Fruit fly (Drosophila melanogaster) whole organism, embryonic: Measurements from ENCODE around the gene CG10195.

Source experiments
- Antp ChIP-seq: fragments of 200-800 bp; sonication (Bioruptor generic); optimal IDR thresholded peaks from 3 replicates; lab custom pipeline; 2016; ENCODE audit warnings: missing biosample characterization, missing genetic modification characterization
- Bgb ChIP-seq: fragments of 200-800 bp; sonication (Bioruptor generic); IDR thresholded peaks from 2 replicates; pipeline ENCODE4 v1.3.6; 2022; ENCODE audit warnings: missing biosample characterization, missing genetic modification characterization; ENCODE audit not compliant: partially characterized antibody
- Blimp-1 ChIP-seq: fragments of 200-800 bp; sonication (Bioruptor generic); optimal IDR thresholded peaks from 3 replicates; lab custom pipeline; 2018; ENCODE audit warnings: missing biosample characterization, missing genetic modification characterization, mild to moderate bottlenecking, moderate library complexity, missing genetic modification reagents
- CG10543 ChIP-seq: fragments of 200-800 bp; sonication (Bioruptor generic); optimal IDR thresholded peaks from 3 replicates; lab custom pipeline; 2017; ENCODE audit warnings: missing biosample characterization, mild to moderate bottlenecking, missing genetic modification characterization, moderate library complexity
- CG10565 ChIP-seq: fragments of 200-800 bp; sonication (Bioruptor generic); optimal IDR thresholded peaks from 3 replicates; lab custom pipeline; 2016; ENCODE audit warnings: missing biosample characterization, mild to moderate bottlenecking, missing genetic modification characterization
- CG12744 ChIP-seq: fragments of 200-800 bp; sonication (Bioruptor generic); optimal IDR thresholded peaks from 2 replicates; lab custom pipeline; 2016; ENCODE audit warnings: missing biosample characterization, missing genetic modification characterization
- CG13296 ChIP-seq: fragments of 200-800 bp; sonication (Bioruptor generic); optimal IDR thresholded peaks from 3 replicates; lab custom pipeline; 2018; ENCODE audit warnings: missing biosample characterization, mild to moderate bottlenecking, missing genetic modification characterization
- CG18599 ChIP-seq: fragments of 200-800 bp; sonication (Bioruptor generic); optimal IDR thresholded peaks from 3 replicates; lab custom pipeline; 2017; ENCODE audit warnings: missing biosample characterization, missing genetic modification characterization, mild to moderate bottlenecking, moderate library complexity, missing genetic modification reagents
- CG31441 ChIP-seq: fragments of 200-800 bp; sonication (Bioruptor generic); IDR thresholded peaks from 2 replicates; pipeline ENCODE4 v1.3.6; 2022; ENCODE audit warnings: missing biosample characterization, missing genetic modification characterization
- CG32532 ChIP-seq: fragments of 200-800 bp; sonication (Bioruptor generic); IDR thresholded peaks from 2 replicates; pipeline ENCODE4 v1.3.6; 2022; ENCODE audit warnings: missing biosample characterization, missing genetic modification characterization
- CG34224 ChIP-seq: fragments of 200-800 bp; sonication (Bioruptor generic); IDR thresholded peaks from 3 replicates; pipeline ENCODE4 v1.3.6; 2022; ENCODE audit warnings: missing biosample characterization, missing genetic modification characterization; ENCODE audit not compliant: partially characterized antibody
- CG34422 ChIP-seq: fragments of 200-800 bp; sonication (Bioruptor generic); IDR thresholded peaks from 3 replicates; pipeline ENCODE4 v1.3.6; 2022; ENCODE audit warnings: missing biosample characterization, missing genetic modification characterization
- CG43689 ChIP-seq: fragments of 200-800 bp; sonication (Bioruptor generic); IDR thresholded peaks from 2 replicates; pipeline ENCODE4 v1.3.6; 2022; ENCODE audit warnings: missing biosample characterization, missing genetic modification characterization
- CG9437 ChIP-seq: fragments of 200-800 bp; sonication (Bioruptor generic); optimal IDR thresholded peaks from 2 replicates; lab custom pipeline; 2018; ENCODE audit warnings: missing biosample characterization, mild to moderate bottlenecking, missing genetic modification characterization
- D19B ChIP-seq: fragments of 200-800 bp; sonication (Bioruptor generic); optimal IDR thresholded peaks from 2 replicates; lab custom pipeline; 2017; ENCODE audit warnings: missing biosample characterization, mild to moderate bottlenecking, missing genetic modification characterization
- Dp ChIP-seq: fragments of 200-800 bp; sonication (Bioruptor generic); optimal IDR thresholded peaks from 2 replicates; lab custom pipeline; 2018; ENCODE audit warnings: missing biosample characterization, mild to moderate bottlenecking, missing genetic modification characterization, moderate library complexity
- Drgx ChIP-seq: fragments of 200-800 bp; sonication (Bioruptor generic); IDR thresholded peaks from 2 replicates; pipeline ENCODE4 v1.3.6; 2022; ENCODE audit warnings: missing biosample characterization, missing genetic modification characterization
- Fer1 ChIP-seq: fragments of 200-800 bp; sonication (Bioruptor generic); optimal IDR thresholded peaks from 2 replicates; lab custom pipeline; 2017; ENCODE audit warnings: missing biosample characterization, mild to moderate bottlenecking, missing genetic modification characterization
- GATAe ChIP-seq: fragments of 200-800 bp; sonication (Bioruptor generic); conservative IDR thresholded peaks from 2 replicates; pipeline ENCODE4 v1.3.6; 2022; ENCODE audit warnings: missing biosample characterization, missing genetic modification characterization
- Lim3 ChIP-seq: fragments of 200-800 bp; sonication (Bioruptor generic); IDR thresholded peaks from 2 replicates; pipeline ENCODE4 v1.3.6; 2022; ENCODE audit warnings: missing biosample characterization, missing genetic modification characterization
- Meics ChIP-seq: fragments of 200-800 bp; sonication (Bioruptor generic); optimal IDR thresholded peaks from 2 replicates; lab custom pipeline; 2017; ENCODE audit warnings: missing biosample characterization, mild to moderate bottlenecking, missing genetic modification characterization
- NFAT ChIP-seq: fragments of 200-800 bp; sonication (Bioruptor generic); IDR thresholded peaks from 2 replicates; pipeline ENCODE4 v1.3.6; 2022; ENCODE audit warnings: missing biosample characterization, missing genetic modification characterization
- Pdp1 ChIP-seq, 2 experiments: fragments of 200-800 bp; sonication (Bioruptor generic); optimal IDR thresholded peaks; 3 replicates each; lab custom pipeline; 2016; ENCODE audit warnings: missing biosample characterization in 2 of 2, missing genetic modification characterization in 2 of 2, mild to moderate bottlenecking in 1 of 2, moderate library complexity in 1 of 2
- Xrp1 ChIP-seq: fragments of 200-800 bp; sonication (Bioruptor generic); IDR thresholded peaks from 2 replicates; pipeline ENCODE4 v1.3.6; 2022; ENCODE audit warnings: missing biosample characterization, missing genetic modification characterization
- amos ChIP-seq: fragments of 200-800 bp; sonication (Bioruptor generic); IDR thresholded peaks from 2 replicates; pipeline ENCODE4 v1.3.6; 2022; ENCODE audit warnings: missing biosample characterization, missing genetic modification characterization; ENCODE audit not compliant: partially characterized antibody
- az2 ChIP-seq: fragments of 200-800 bp; sonication (Bioruptor generic); optimal IDR thresholded peaks from 3 replicates; lab custom pipeline; 2016; ENCODE audit warnings: missing biosample characterization, missing genetic modification characterization
- bbx ChIP-seq: fragments of 200-800 bp; sonication (Bioruptor generic); IDR thresholded peaks from 2 replicates; pipeline ENCODE4 v1.3.6; 2022; ENCODE audit warnings: missing biosample characterization, missing genetic modification characterization; ENCODE audit not compliant: partially characterized antibody
- cad ChIP-seq: fragments of >200 bp; optimal IDR thresholded peaks from 2 replicates; lab custom pipeline; 2017; ENCODE audit warnings: missing biosample characterization, missing genetic modification characterization
- dati ChIP-seq: fragments of 200-800 bp; sonication (Bioruptor generic); IDR thresholded peaks from 2 replicates; pipeline ENCODE4 v1.3.6; 2022; ENCODE audit warnings: missing biosample characterization, missing genetic modification characterization
- dm ChIP-seq: fragments of 200-800 bp; sonication (Bioruptor generic); optimal IDR thresholded peaks from 3 replicates; lab custom pipeline; 2016; ENCODE audit warnings: missing biosample characterization, missing genetic modification characterization
- ems ChIP-seq: fragments of 200-800 bp; sonication (Bioruptor generic); optimal IDR thresholded peaks from 3 replicates; lab custom pipeline; 2016; ENCODE audit warnings: missing biosample characterization, missing genetic modification characterization
- ftz-f1 ChIP-seq: fragments of 200-800 bp; sonication (Bioruptor generic); optimal IDR thresholded peaks from 2 replicates; lab custom pipeline; 2016; ENCODE audit warnings: missing biosample characterization, missing genetic modification characterization
- gfzf ChIP-seq: fragments of 200-800 bp; sonication (Bioruptor generic); optimal IDR thresholded peaks from 2 replicates; lab custom pipeline; 2016; ENCODE audit warnings: missing biosample characterization, mild to moderate bottlenecking, missing genetic modification characterization, moderate library complexity
- grn ChIP-seq: fragments of 200-800 bp; sonication (Bioruptor generic); optimal IDR thresholded peaks from 3 replicates; lab custom pipeline; 2017; ENCODE audit warnings: missing biosample characterization, missing genetic modification characterization
- ind ChIP-seq: fragments of 200-800 bp; sonication (Bioruptor generic); optimal IDR thresholded peaks from 3 replicates; lab custom pipeline; 2016; ENCODE audit warnings: missing biosample characterization, missing genetic modification characterization
- jumu ChIP-seq: fragments of 200-800 bp; sonication (Bioruptor generic); optimal IDR thresholded peaks from 3 replicates; lab custom pipeline; 2016; ENCODE audit warnings: missing biosample characterization, missing genetic modification characterization
- odd ChIP-seq: fragments of 200-800 bp; sonication (Bioruptor generic); optimal IDR thresholded peaks from 2 replicates; lab custom pipeline; 2017; ENCODE audit warnings: missing biosample characterization, mild to moderate bottlenecking, missing genetic modification characterization
- p53 ChIP-seq: fragments of 200-800 bp; sonication (Bioruptor generic); optimal IDR thresholded peaks from 2 replicates; lab custom pipeline; 2016; ENCODE audit warnings: missing biosample characterization, missing genetic modification characterization
- prd ChIP-seq, 3 experiments: fragments of >200 bp in 2 of 3; fragments of 200-800 bp in 1 of 3; sonication (Bioruptor generic) in 1 of 3; optimal IDR thresholded peaks in 2 of 3; IDR thresholded peaks in 1 of 3; 2 replicates in 2 of 3; 3 replicates in 1 of 3; pipeline versions ENCODE4 v1.3.6 to Lab custom; 2017 to 2022; ENCODE audit warnings: missing biosample characterization in 1 of 3, missing genetic modification characterization in 1 of 3
- row ChIP-seq: fragments of 200-800 bp; sonication (Bioruptor generic); IDR thresholded peaks from 3 replicates; pipeline ENCODE4 v1.3.6; 2022; ENCODE audit warnings: missing biosample characterization, missing genetic modification characterization
- scrt ChIP-seq: fragments of 200-800 bp; sonication (Bioruptor generic); optimal IDR thresholded peaks from 2 replicates; lab custom pipeline; 2018; ENCODE audit warnings: missing biosample characterization, mild to moderate bottlenecking, missing genetic modification characterization, moderate library complexity
- sd ChIP-seq: fragments of 200-800 bp; sonication (Bioruptor generic); optimal IDR thresholded peaks from 3 replicates; lab custom pipeline; 2018; ENCODE audit warnings: missing biosample characterization, mild to moderate bottlenecking, missing genetic modification characterization, moderate library complexity
- sna ChIP-seq: fragments of 200-800 bp; sonication (Bioruptor generic); IDR thresholded peaks from 2 replicates; pipeline ENCODE4 v1.3.6; 2022; ENCODE audit warnings: missing biosample characterization, missing genetic modification characterization; ENCODE audit not compliant: partially characterized antibody
- stc ChIP-seq: fragments of 200-800 bp; sonication (Bioruptor generic); IDR thresholded peaks from 2 replicates; pipeline ENCODE4 v1.3.6; 2022; ENCODE audit warnings: missing biosample characterization, missing genetic modification characterization
- sug ChIP-seq: fragments of 200-800 bp; optimal IDR thresholded peaks from 2 replicates; lab custom pipeline; 2019; ENCODE audit warnings: missing biosample characterization, mild to moderate bottlenecking, missing genetic modification characterization, moderate library complexity
- vnd ChIP-seq: fragments of 200-800 bp; sonication (Bioruptor generic); IDR thresholded peaks from 3 replicates; pipeline ENCODE4 v1.3.6; 2022; ENCODE audit warnings: missing biosample characterization, missing genetic modification characterization; ENCODE audit not compliant: partially characterized antibody
- vvl ChIP-seq: fragments of 200-800 bp; sonication (Bioruptor generic); IDR thresholded peaks from 2 replicates; pipeline ENCODE4 v1.3.6; 2022; ENCODE audit warnings: missing biosample characterization, missing genetic modification characterization

The CG10195 gene

dm6 chr2L:19452535-19453317 lies 31.8 kb downstream of the CG10195 start (continued):
- TF ChIP-seq CG12744 (GFP tag; lab: Kevin White, UChicago), result no peak
- peak; percentile 22 to 51 for TF ChIP-seq Pdp1 (GFP tag; optimal IDR thresholded peaks at IDR 0.05; lab: Kevin White, UChicago)
- TF ChIP-seq ftz-f1 (GFP tag; lab: Kevin White, UChicago), result no peak
- peak; percentile 73 for TF ChIP-seq row (GFP tag; lab: Robert Waterston, UW)
- no peak for TF ChIP-seq grn (GFP tag; lab: Kevin White, UChicago)
- peak; percentile 7; the same call in 1 of the 2 replicates for TF ChIP-seq amos (GFP tag; lab: Robert Waterston, UW)
- peak; percentile 35 for TF ChIP-seq jumu (GFP tag; lab: Kevin White, UChicago)
- peak; percentile 96; the same call in 2 of the 3 replicates for TF ChIP-seq CG34422 (GFP tag; lab: Robert Waterston, UW)
- TF ChIP-seq CG43689 (GFP tag; lab: Robert Waterston, UW), result no peak
- peak; percentile 2 for TF ChIP-seq CG13296 (GFP tag; lab: Kevin White, UChicago)
- TF ChIP-seq odd (GFP tag; lab: Kevin White, UChicago), result peak; percentile 7
- TF ChIP-seq dm, result peak; percentile 1
- peak; percentile 21; the same call in 2 of the 3 replicates for TF ChIP-seq CG34224
- peak; percentile 28 for TF ChIP-seq ind (GFP tag; lab: Kevin White, UChicago)
- TF ChIP-seq dati, result no peak
- peak; percentile 19 for TF ChIP-seq Fer1 (GFP tag; lab: Kevin White, UChicago)
- no peak for TF ChIP-seq prd (optimal IDR thresholded peaks at IDR 0.05; lab: Kevin White, UChicago)
- TF ChIP-seq prd (GFP tag; IDR thresholded peaks at IDR 0.05; lab: Robert Waterston, UW), result peak; percentile 26; the same call in 2 of the 3 replicates
- peak; percentile 45; the same call in 1 of the 2 replicates for TF ChIP-seq bbx
- TF ChIP-seq Xrp1 (GFP tag; lab: Robert Waterston, UW), result peak; percentile 53; the same call in 1 of the 2 replicates
- TF ChIP-seq az2 (GFP tag; lab: Kevin White, UChicago), result peak; percentile 22
- TF ChIP-seq sug (tag; lab: Kevin White, UChicago), result no peak
- TF ChIP-seq sd (tag; lab: Kevin White, UChicago), result peak; percentile 30
- TF ChIP-seq Drgx (GFP tag; lab: Robert Waterston, UW), result peak; percentile 60
- TF ChIP-seq cad (GFP tag; lab: Kevin White, UChicago), result no peak
- TF ChIP-seq Meics (GFP tag; lab: Kevin White, UChicago), result peak; percentile 23
- TF ChIP-seq CG9437, result no peak
- TF ChIP-seq CG31441, result 0 out of 2 replicates have a peak, but pooled peaks have one; percentile 16
- no peak for TF ChIP-seq CG10565
- no peak for TF ChIP-seq NFAT
- TF ChIP-seq Lim3, result peak; percentile 14; the same call in 1 of the 2 replicates
- no peak for TF ChIP-seq gfzf (GFP tag; lab: Kevin White, UChicago)
- peak; percentile 18 for TF ChIP-seq CG10543
- TF ChIP-seq sna (GFP tag; lab: Robert Waterston, UW), result no peak; the same call in 1 of the 2 replicates
- TF ChIP-seq p53 (GFP tag; lab: Kevin White, UChicago), result peak; percentile 8
- TF ChIP-seq scrt (GFP tag; lab: Kevin White, UChicago), result no peak
- no peak for TF ChIP-seq vnd (GFP tag; lab: Robert Waterston, UW)
- TF ChIP-seq ems (GFP tag; lab: Kevin White, UChicago), result peak; percentile 1
- peak; percentile 57 for TF ChIP-seq Dp (GFP tag; lab: Kevin White, UChicago)
- peak; percentile 37; the same call in 1 of the 2 replicates for TF ChIP-seq CG32532 (GFP tag; lab: Robert Waterston, UW)
- TF ChIP-seq D19B, result no peak
- peak; percentile 1 for TF ChIP-seq Antp (GFP tag; lab: Kevin White, UChicago)
- TF ChIP-seq GATAe, result no peak
- no peak for TF ChIP-seq stc (GFP tag; lab: Robert Waterston, UW)
- TF ChIP-seq Bgb (GFP tag; lab: Robert Waterston, UW), result peak; percentile 7; the same call in 1 of the 2 replicates
- TF ChIP-seq vvl (GFP tag; lab: Robert Waterston, UW), result 0 out of 2 replicates have a peak, but pooled peaks have one; percentile 30
- peak; percentile 4 for TF ChIP-seq Blimp-1 (GFP tag; lab: Kevin White, UChicago)
- TF ChIP-seq CG18599 (GFP tag; lab: Kevin White, UChicago), result peak; percentile 32
